Worm (Caenorhabditis elegans): ENCODE data around the gene F49C5.11.

DNA sequence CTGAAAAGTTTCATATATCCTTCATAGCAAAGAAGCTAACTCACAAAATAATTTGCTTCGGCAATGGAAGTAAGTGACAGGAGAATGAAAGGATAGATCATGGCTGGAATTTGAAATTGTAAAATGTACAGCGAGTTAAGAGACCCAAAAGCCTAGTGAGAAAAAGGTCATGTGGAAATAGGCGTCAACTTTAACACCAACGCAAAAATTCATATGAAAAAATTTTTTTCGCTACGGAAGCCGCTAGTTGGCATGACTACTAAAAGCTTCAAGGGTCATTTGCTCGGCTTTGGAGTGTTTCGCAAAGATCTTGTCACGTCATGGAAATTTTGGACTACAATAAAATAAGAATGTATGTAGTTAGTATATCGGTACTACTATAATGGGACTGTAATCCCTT lies 14.8 kb downstream of the F49C5.11 start, which contains the start of gene Y38E10A.1:
- TF ChIP-seq ceh-39 (tag; optimal IDR thresholded peaks at IDR 0.05) (no peak), mls-2 (tag; optimal IDR thresholded peaks at IDR 0.05) (no peak), nhr-12 (tag; optimal IDR thresholded peaks at IDR 0.05) (no peak)
